Worm (Caenorhabditis elegans) whole organism, young adult: ENCODE measurements around the gene elks-1.

Experiments
- B0261.1 ChIP-seq: sonication (generic microtip); optimal IDR thresholded peaks from 2 replicates; lab custom pipeline; 2016; ENCODE audit warnings: mild to moderate bottlenecking, missing genetic modification characterization, moderate library complexity, missing compliant biosample characterization
- F37B4.10 ChIP-seq: fragments of 200-800 bp; sonication (Bioruptor generic); IDR thresholded peaks from 2 replicates; pipeline ENCODE4 v1.3.6; 2022; ENCODE audit warnings: missing genetic modification characterization, missing compliant biosample characterization
- F39B2.1 ChIP-seq: fragments of 200-800 bp; sonication (Bioruptor generic); IDR thresholded peaks from 2 replicates; pipeline ENCODE4 v1.3.6; 2022; ENCODE audit warnings: missing genetic modification reagents, missing genetic modification characterization, missing compliant biosample characterization
- F49E8.2 ChIP-seq: sonication (generic microtip); optimal IDR thresholded peaks from 3 replicates; lab custom pipeline; 2017; ENCODE audit warnings: missing genetic modification characterization, mild to moderate bottlenecking, missing compliant biosample characterization, antibody characterized with exemption, moderate library complexity; ENCODE audit not compliant: insufficient read depth
- F55B11.4 ChIP-seq: sonication (generic microtip); optimal IDR thresholded peaks from 2 replicates; lab custom pipeline; 2016; ENCODE audit warnings: missing compliant biosample characterization, missing genetic modification characterization, borderline replicate concordance; ENCODE audit not compliant: insufficient read depth
- K11D2.4 ChIP-seq: fragments of 200-800 bp; sonication (Bioruptor generic); IDR thresholded peaks from 2 replicates; pipeline ENCODE4 v1.3.6; 2022; ENCODE audit warnings: missing genetic modification reagents, missing genetic modification characterization, missing compliant biosample characterization
- T26A5.8 ChIP-seq: sonication (generic microtip); optimal IDR thresholded peaks from 2 replicates; lab custom pipeline; 2016; ENCODE audit warnings: missing genetic modification characterization, missing compliant biosample characterization
- Y53F4B.3 ChIP-seq: fragments of 200-800 bp; sonication (Bioruptor generic); IDR thresholded peaks from 2 replicates; pipeline ENCODE4 v1.3.6; 2022; ENCODE audit warnings: missing genetic modification reagents, missing genetic modification characterization, missing compliant biosample characterization
- Y53G8AR.9 ChIP-seq: fragments of 200-800 bp; sonication (Bioruptor generic); conservative IDR thresholded peaks from 2 replicates; pipeline ENCODE4 v1.3.6; 2022; ENCODE audit warnings: missing genetic modification reagents, missing genetic modification characterization, missing compliant biosample characterization
- Y95B8A.8 ChIP-seq: fragments of 200-800 bp; sonication (Bioruptor generic); IDR thresholded peaks from 2 replicates; pipeline ENCODE4 v1.3.6; 2022; ENCODE audit warnings: missing genetic modification reagents, missing genetic modification characterization, missing compliant biosample characterization
- ZK185.1 ChIP-seq: sonication (generic microtip); optimal IDR thresholded peaks from 2 replicates; lab custom pipeline; 2016; ENCODE audit warnings: mild to moderate bottlenecking, missing genetic modification characterization, missing compliant biosample characterization; ENCODE audit not compliant: poor library complexity, severe bottlenecking
- akir-1 ChIP-seq: fragments of 200-800 bp; sonication (Bioruptor generic); optimal IDR thresholded peaks from 2 replicates; lab custom pipeline; 2018; ENCODE audit warnings: mild to moderate bottlenecking, missing genetic modification characterization, moderate library complexity, missing compliant biosample characterization
- athp-1 ChIP-seq: sonication (generic microtip); optimal IDR thresholded peaks from 2 replicates; lab custom pipeline; 2017; ENCODE audit warnings: mild to moderate bottlenecking, missing genetic modification characterization, missing compliant biosample characterization
- attf-3 ChIP-seq: fragments of 200-800 bp; sonication (Bioruptor generic); conservative IDR thresholded peaks from 2 replicates; pipeline ENCODE4 v1.3.6; 2022; ENCODE audit warnings: missing genetic modification reagents, missing genetic modification characterization, missing compliant biosample characterization
- attf-5 ChIP-seq: fragments of 200-800 bp; sonication (Bioruptor generic); optimal IDR thresholded peaks from 2 replicates; lab custom pipeline; 2018; ENCODE audit warnings: mild to moderate bottlenecking, missing genetic modification characterization, missing compliant biosample characterization
- ceh-27 ChIP-seq: fragments of 200-800 bp; sonication (Bioruptor generic); optimal IDR thresholded peaks from 2 replicates; lab custom pipeline; 2018; ENCODE audit warnings: mild to moderate bottlenecking, missing genetic modification characterization, moderate library complexity, missing compliant biosample characterization
- ceh-40 ChIP-seq: fragments of 200-800 bp; sonication (Bioruptor generic); IDR thresholded peaks from 2 replicates; pipeline ENCODE4 v1.3.6; 2022; ENCODE audit warnings: missing genetic modification characterization, missing compliant biosample characterization
- dox-1 ChIP-seq: fragments of 200-800 bp; sonication (Bioruptor generic); IDR thresholded peaks from 2 replicates; pipeline ENCODE4 v1.3.6; 2022; ENCODE audit warnings: missing genetic modification reagents, missing genetic modification characterization, missing compliant biosample characterization
- dpff-1 ChIP-seq: sonication (generic microtip); optimal IDR thresholded peaks from 2 replicates; lab custom pipeline; 2017; ENCODE audit warnings: mild to moderate bottlenecking, missing genetic modification characterization, missing compliant biosample characterization
- efl-1 ChIP-seq: fragments of 150-350 bp; optimal IDR thresholded peaks from 2 replicates; lab custom pipeline; 2014; ENCODE audit warnings: missing biosample characterization, missing genetic modification reagents, missing genetic modification characterization
- fkh-3 ChIP-seq: sonication (generic microtip); optimal IDR thresholded peaks from 2 replicates; lab custom pipeline; 2016; ENCODE audit warnings: mild to moderate bottlenecking, missing genetic modification characterization, missing compliant biosample characterization
- hlh-12 ChIP-seq: sonication (generic microtip); optimal IDR thresholded peaks from 2 replicates; lab custom pipeline; 2016; ENCODE audit warnings: missing genetic modification characterization, missing compliant biosample characterization
- hrde-1 ChIP-seq: sonication (generic microtip); optimal IDR thresholded peaks from 2 replicates; lab custom pipeline; 2016; ENCODE audit warnings: missing genetic modification characterization, mild to moderate bottlenecking, missing compliant biosample characterization, moderate library complexity, missing genotype, missing genetic modification reagents, borderline replicate concordance
- let-526 ChIP-seq: fragments of 200-800 bp; sonication (Bioruptor generic); IDR thresholded peaks from 2 replicates; pipeline ENCODE4 v1.3.6; 2022; ENCODE audit warnings: missing genetic modification reagents, missing genetic modification characterization, missing compliant biosample characterization
- lin-26 ChIP-seq: fragments of 200-800 bp; sonication (Bioruptor generic); IDR thresholded peaks from 2 replicates; pipeline ENCODE4 v1.3.6; 2022; ENCODE audit warnings: missing genetic modification reagents, missing genetic modification characterization, missing compliant biosample characterization
- lsy-27 ChIP-seq: sonication (generic microtip); optimal IDR thresholded peaks from 2 replicates; lab custom pipeline; 2017; ENCODE audit warnings: missing genetic modification characterization, mild to moderate bottlenecking, missing compliant biosample characterization, antibody characterized with exemption, missing genotype, borderline replicate concordance; ENCODE audit not compliant: insufficient read depth
- madf-10 ChIP-seq: sonication (generic microtip); optimal IDR thresholded peaks from 2 replicates; lab custom pipeline; 2016; ENCODE audit warnings: mild to moderate bottlenecking, missing genetic modification characterization, missing compliant biosample characterization
- madf-8 ChIP-seq: fragments of 200-800 bp; sonication (Bioruptor generic); conservative IDR thresholded peaks from 2 replicates; pipeline ENCODE4 v1.3.6; 2022; ENCODE audit warnings: missing genetic modification reagents, missing genetic modification characterization, missing compliant biosample characterization
- mes-4 ChIP-seq: sonication (generic microtip); optimal IDR thresholded peaks from 2 replicates; lab custom pipeline; 2016; ENCODE audit warnings: missing genotype, missing genetic modification characterization, missing compliant biosample characterization
- nfya-1 ChIP-seq: sonication (generic microtip); optimal IDR thresholded peaks from 2 replicates; lab custom pipeline; 2017; ENCODE audit warnings: antibody characterized with exemption, missing compliant biosample characterization, missing genetic modification characterization, borderline replicate concordance; ENCODE audit not compliant: insufficient read depth
- nfya-2 ChIP-seq: fragments of 200-800 bp; sonication (Bioruptor generic); IDR thresholded peaks from 2 replicates; pipeline ENCODE4 v1.3.6; 2022; ENCODE audit warnings: missing genetic modification reagents, missing genetic modification characterization, missing compliant biosample characterization
- nhr-179 ChIP-seq: sonication (generic microtip); optimal IDR thresholded peaks from 2 replicates; lab custom pipeline; 2016; ENCODE audit warnings: mild to moderate bottlenecking, missing genetic modification characterization, missing compliant biosample characterization
- nhr-90 ChIP-seq: sonication (generic microtip); optimal IDR thresholded peaks from 2 replicates; lab custom pipeline; 2016; ENCODE audit warnings: missing genotype, mild to moderate bottlenecking, missing genetic modification characterization, missing compliant biosample characterization
- pbrm-1 ChIP-seq: fragments of 200-800 bp; sonication (Bioruptor generic); IDR thresholded peaks from 2 replicates; pipeline ENCODE4 v1.3.6; 2022; ENCODE audit warnings: missing genetic modification reagents, missing genetic modification characterization, missing compliant biosample characterization
- rcor-1 ChIP-seq: fragments of 200-800 bp; sonication (Bioruptor generic); IDR thresholded peaks from 2 replicates; pipeline ENCODE4 v1.3.6; 2022; ENCODE audit warnings: missing genetic modification reagents, missing genetic modification characterization, missing compliant biosample characterization
- rec-8 ChIP-seq, 2 experiments: sonication (generic microtip); optimal IDR thresholded peaks; 2 replicates each; lab custom pipeline; 2016; ENCODE audit warnings: mild to moderate bottlenecking in 2 of 2, missing genetic modification characterization in 2 of 2, missing genetic modification reagents in 2 of 2, missing genotype in 2 of 2, missing biosample characterization in 1 of 2, missing compliant biosample characterization in 1 of 2, moderate library complexity in 1 of 2
- sea-2 ChIP-seq: fragments of 200-800 bp; sonication (Bioruptor generic); IDR thresholded peaks from 2 replicates; pipeline ENCODE4 v1.3.6; 2022; ENCODE audit warnings: missing genetic modification characterization, missing compliant biosample characterization
- snpc-1.1 ChIP-seq: sonication (generic microtip); optimal IDR thresholded peaks from 2 replicates; lab custom pipeline; 2017; ENCODE audit warnings: missing genetic modification characterization, mild to moderate bottlenecking, missing compliant biosample characterization, antibody characterized with exemption, moderate library complexity, missing genotype, missing genetic modification reagents; ENCODE audit not compliant: insufficient read depth
- snpc-3.4 ChIP-seq: sonication (generic microtip); optimal IDR thresholded peaks from 2 replicates; lab custom pipeline; 2017; ENCODE audit warnings: missing genetic modification characterization, mild to moderate bottlenecking, missing compliant biosample characterization, antibody characterized with exemption, moderate library complexity, missing genotype, missing genetic modification reagents
- snpc-4 ChIP-seq, 5 experiments: fragments of 150-350 bp in 1 of 5; sonication (generic microtip) in 4 of 5; optimal IDR thresholded peaks; 2 replicates each; lab custom pipeline; 2014 to 2018; ENCODE audit warnings: missing genetic modification characterization in 5 of 5, missing biosample characterization in 3 of 5, antibody characterized with exemption in 2 of 5, mild to moderate bottlenecking in 2 of 5, missing compliant biosample characterization in 2 of 5, missing genotype in 2 of 5, moderate library complexity in 2 of 5, missing genetic modification reagents in 1 of 5
- sptf-2 ChIP-seq: fragments of 200-800 bp; sonication (Bioruptor generic); optimal IDR thresholded peaks from 2 replicates; lab custom pipeline; 2018; ENCODE audit warnings: mild to moderate bottlenecking, missing genetic modification characterization, missing compliant biosample characterization
- tlf-1 ChIP-seq: fragments of 200-800 bp; sonication (Bioruptor generic); optimal IDR thresholded peaks from 2 replicates; lab custom pipeline; 2018; ENCODE audit warnings: mild to moderate bottlenecking, missing genetic modification characterization, missing compliant biosample characterization
- unc-62 ChIP-seq: fragments of 150-350 bp; optimal IDR thresholded peaks from 2 replicates; lab custom pipeline; 2014; ENCODE audit warnings: missing biosample characterization, missing genetic modification reagents, missing genetic modification characterization
- ztf-22 ChIP-seq: fragments of 200-800 bp; sonication (Bioruptor generic); optimal IDR thresholded peaks from 2 replicates; lab custom pipeline; 2018; ENCODE audit warnings: mild to moderate bottlenecking, missing genetic modification characterization, moderate library complexity, missing compliant biosample characterization
- ztf-25 ChIP-seq: fragments of 200-800 bp; sonication (Bioruptor generic); IDR thresholded peaks from 2 replicates; pipeline ENCODE4 v1.3.6; 2022; ENCODE audit warnings: missing genetic modification reagents, missing genetic modification characterization, missing compliant biosample characterization

Gene elks-1

DNA sequence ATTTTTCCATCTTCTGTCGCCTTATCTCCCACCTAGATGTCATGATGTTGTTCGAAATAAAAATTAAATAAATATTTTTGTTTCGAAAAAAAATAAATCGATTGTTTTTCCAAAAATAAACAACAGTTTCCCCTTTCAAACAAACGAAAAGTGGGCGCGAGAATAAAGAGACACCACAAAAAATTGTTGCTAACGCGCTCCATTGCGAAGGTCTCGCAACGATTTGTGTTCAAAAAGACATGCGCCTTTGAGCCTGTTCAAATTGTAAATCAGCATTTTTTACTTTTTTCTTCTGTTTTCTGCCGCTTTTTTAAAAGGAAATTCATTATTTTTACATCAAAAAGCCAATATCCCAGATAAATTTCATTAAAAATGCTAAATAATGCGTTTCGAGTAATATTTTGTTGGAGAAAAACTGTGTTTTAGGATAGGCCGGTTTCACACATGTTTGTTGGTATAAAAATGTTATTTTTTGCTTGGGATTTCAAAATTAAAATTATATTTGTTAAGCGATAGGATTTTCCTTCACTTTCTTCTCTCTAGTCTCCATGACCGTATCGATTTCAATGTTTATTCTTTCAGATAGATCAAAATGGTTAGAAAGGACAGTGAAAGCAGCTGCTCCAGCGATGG, 55.2 kb downstream of the elks-1 start, which contains the start of gene W08E12.7 (continued):
- TF ChIP-seq sea-2 (GFP tag; lab: Robert Waterston, UW) (no peak), tlf-1 (peak; percentile 92), ZK185.1 (tag; lab: Kevin White, UChicago) (peak; percentile 87), ceh-40 (no peak), lin-26 (GFP tag; lab: Robert Waterston, UW) (peak; percentile 44; the same call in 1 of the 2 replicates), Y95B8A.8 (GFP tag; lab: Robert Waterston, UW) (peak; percentile 84), madf-10 (peak; percentile 76), dox-1 (GFP tag; lab: Robert Waterston, UW) (peak; percentile 96), F37B4.10 (no peak), ztf-25 (0 out of 2 replicates have a peak, but pooled peaks have one; percentile 53), Y53G8AR.9 (GFP tag; lab: Robert Waterston, UW) (peak; percentile 81; the same call in 1 of the 2 replicates), unc-62 (GFP tag; lab: Kevin White, UChicago) (no peak), rcor-1 (GFP tag; lab: Robert Waterston, UW) (peak; percentile 89), nhr-179 (no peak), sptf-2 (GFP tag; lab: Kevin White, UChicago) (peak; percentile 61), snpc-1.1 (peak; percentile 72), B0261.1 (peak; percentile 18), mes-4 (tag; lab: Kevin White, UChicago) (no peak), F55B11.4 (tag; lab: Kevin White, UChicago) (no peak), ceh-27 (GFP tag; lab: Kevin White, UChicago) (peak; percentile 89), Y53F4B.3 (GFP tag; lab: Robert Waterston, UW) (peak; percentile 67), let-526 (GFP tag; lab: Robert Waterston, UW) (peak; percentile 88; the same call in 1 of the 2 replicates), athp-1 (peak; percentile 89), nhr-90 (tag; lab: Kevin White, UChicago) (peak; percentile 52), hlh-12 (no peak), efl-1 (GFP tag; lab: Kevin White, UChicago) (peak; percentile 94), rec-8 (tag; optimal IDR thresholded peaks at IDR 0.05; lab: Kevin White, UChicago) (peak; percentile 32 to 36), attf-3 (peak; percentile 74), lsy-27 (tag; lab: Kevin White, UChicago) (no peak), akir-1 (GFP tag; lab: Kevin White, UChicago) (no peak), T26A5.8 (tag; lab: Kevin White, UChicago) (no peak), pbrm-1 (peak; percentile 91), ztf-22 (GFP tag; lab: Kevin White, UChicago) (no peak), snpc-4 (GFP tag; optimal IDR thresholded peaks at IDR 0.05; lab: Kevin White, UChicago) (peak; percentile 60), snpc-4 (tag; optimal IDR thresholded peaks at IDR 0.05; lab: Kevin White, UChicago) (peak; percentile 54 to 85 (median 80)), fkh-3 (tag; lab: Kevin White, UChicago) (no peak), madf-8 (peak; percentile 87), K11D2.4 (GFP tag; lab: Robert Waterston, UW) (peak; percentile 83), nfya-2 (no peak), hrde-1 (tag; lab: Kevin White, UChicago) (peak; percentile 32), attf-5 (GFP tag; lab: Kevin White, UChicago) (peak; percentile 99), nfya-1 (no peak), dpff-1 (tag; lab: Kevin White, UChicago) (no peak), F49E8.2 (tag; lab: Kevin White, UChicago) (peak; percentile 94), F39B2.1 (GFP tag; lab: Robert Waterston, UW) (no peak), snpc-3.4 (tag; lab: Kevin White, UChicago) (peak; percentile 91)
